Worm (Caenorhabditis elegans) whole organism, midembryonic: ENCODE data around the gene C50D2.7.

ENCODE experiments used
- T22C8.4 ChIP-seq: fragments of 200-800 bp; sonication (Bioruptor generic); IDR thresholded peaks from 2 replicates; pipeline ENCODE4 v1.3.6; 2022; ENCODE audit warnings: missing genetic modification characterization, missing compliant biosample characterization
- flt-1 ChIP-seq: fragments of 200-800 bp; sonication (Bioruptor generic); IDR thresholded peaks from 2 replicates; pipeline ENCODE4 v1.3.6; 2022; ENCODE audit warnings: missing genetic modification characterization, missing compliant biosample characterization
- klf-2 ChIP-seq: fragments of 200-800 bp; sonication (Bioruptor generic); conservative IDR thresholded peaks from 2 replicates; pipeline ENCODE4 v1.3.6; 2022; ENCODE audit warnings: missing genetic modification reagents, missing genetic modification characterization, missing compliant biosample characterization
- med-1 ChIP-seq: sonication (generic microtip); optimal IDR thresholded peaks from 2 replicates; lab custom pipeline; 2017; ENCODE audit warnings: missing genetic modification characterization, mild to moderate bottlenecking, missing compliant biosample characterization, antibody characterized with exemption, missing genetic modification reagents; ENCODE audit not compliant: insufficient read depth
- tab-1 ChIP-seq: fragments of 200-800 bp; sonication (Bioruptor generic); IDR thresholded peaks from 2 replicates; pipeline ENCODE4 v1.3.6; 2022; ENCODE audit warnings: missing genetic modification characterization, missing compliant biosample characterization
- ztf-23 ChIP-seq: fragments of 200-800 bp; sonication (Bioruptor generic); IDR thresholded peaks from 2 replicates; pipeline ENCODE4 v1.3.6; 2022; ENCODE audit warnings: missing genetic modification reagents, missing genetic modification characterization, missing compliant biosample characterization
- ztf-29 ChIP-seq: fragments of 200-800 bp; sonication (Bioruptor generic); IDR thresholded peaks from 2 replicates; pipeline ENCODE4 v1.3.6; 2022; ENCODE audit warnings: missing genetic modification reagents, missing genetic modification characterization, missing compliant biosample characterization

- TF ChIP-seq klf-2 (no peak), ztf-23 (GFP tag; lab: Robert Waterston, UW) (no peak), ztf-29 (GFP tag; lab: Robert Waterston, UW) (no peak), med-1 (GFP tag; lab: Kevin White, UChicago) (no peak), flt-1 (no peak), tab-1 (GFP tag; lab: Robert Waterston, UW) (no peak), T22C8.4 (GFP tag; lab: Robert Waterston, UW) (no peak)
Measured at ce11 chrII:111267-111666, 16.2 kb upstream of the C50D2.7 start, which contains the start of gene C50D2.1.
